Fruit fly (Drosophila melanogaster): Measurements from ENCODE around the gene MFS10.

Gene MFS10

dm6 chrX:13094085-13094764 is 34.6 kb upstream of the MFS10 start, which contains the start of gene CG2200 (continued):
- no peak for TF ChIP-seq CG1647 (GFP tag; optimal IDR thresholded peaks at IDR 0.05)
- peak; percentile 16 for TF ChIP-seq grn (GFP tag; optimal IDR thresholded peaks at IDR 0.05)
- peak; percentile 44 for TF ChIP-seq grau (tag; optimal IDR thresholded peaks at IDR 0.05)
- no peak for TF ChIP-seq CG11560 (tag; IDR thresholded peaks at IDR 0.05)
- no peak for TF ChIP-seq CG4424 (GFP tag; optimal IDR thresholded peaks at IDR 0.05)
- TF ChIP-seq CG12299 (tag; optimal IDR thresholded peaks at IDR 0.05) = no peak
- no peak for TF ChIP-seq CG4730 (GFP tag; IDR thresholded peaks at IDR 0.05)
- TF ChIP-seq Doc3 (GFP tag; IDR thresholded peaks at IDR 0.05; ENCODE audit: partially characterized antibody) = peak; percentile 76
- TF ChIP-seq CG2202 (tag; optimal IDR thresholded peaks at IDR 0.05) = no peak
- peak in 1 of 2 experiments; percentile 7 for TF ChIP-seq Hr51 (GFP tag; optimal IDR thresholded peaks at IDR 0.05)
- TF ChIP-seq CG3847 (GFP tag; IDR thresholded peaks at IDR 0.05) = peak; percentile 51
- TF ChIP-seq Mes4 (GFP tag; optimal IDR thresholded peaks at IDR 0.05) = no peak
- TF ChIP-seq CG6272 (GFP tag; IDR thresholded peaks at IDR 0.05) = peak; percentile 45; the same call in 1 of the 2 replicates
- 0 out of 2 replicates have a peak, but pooled peaks have one; percentile 14 for TF ChIP-seq CG32532 (GFP tag; IDR thresholded peaks at IDR 0.05)
- TF ChIP-seq HHEX (GFP tag; optimal IDR thresholded peaks at IDR 0.05) = no peak
- peak; percentile 26 for TF ChIP-seq CG2678 (tag; optimal IDR thresholded peaks at IDR 0.05)
- TF ChIP-seq prd (optimal IDR thresholded peaks at IDR 0.05) = no peak
- TF ChIP-seq prd (GFP tag; IDR thresholded peaks at IDR 0.05) = peak; percentile 38; the same call in 1 of the 3 replicates
- peak; percentile 36 for TF ChIP-seq phol (tag; optimal IDR thresholded peaks at IDR 0.05)
- no peak for TF ChIP-seq CG6683 (GFP tag; optimal IDR thresholded peaks at IDR 0.05)
- no peak for TF ChIP-seq jing (GFP tag; optimal IDR thresholded peaks at IDR 0.05)
- no peak for TF ChIP-seq Oli (tag; optimal IDR thresholded peaks at IDR 0.05)
- TF ChIP-seq C15 (GFP tag; IDR thresholded peaks at IDR 0.05) = no peak
- peak; percentile 39 for TF ChIP-seq gem (tag; optimal IDR thresholded peaks at IDR 0.05)
- TF ChIP-seq gro (GFP tag; optimal IDR thresholded peaks at IDR 0.05) = no peak
- peak; percentile 83 for TF ChIP-seq CG16813 (GFP tag; IDR thresholded peaks at IDR 0.05; ENCODE audit: partially characterized antibody)
- peak; percentile 28 for TF ChIP-seq zfh2 (GFP tag; optimal IDR thresholded peaks at IDR 0.05)
- no peak for TF ChIP-seq sima (GFP tag; optimal IDR thresholded peaks at IDR 0.05)
- no peak for TF ChIP-seq sc (optimal IDR thresholded peaks at IDR 0.05)
- TF ChIP-seq sc (GFP tag; optimal IDR thresholded peaks at IDR 0.05) = no peak
- TF ChIP-seq hkb (optimal IDR thresholded peaks at IDR 0.05) = no peak
- peak; percentile 57; the same call in 1 of the 2 replicates for TF ChIP-seq hkb (GFP tag; IDR thresholded peaks at IDR 0.05)
- TF ChIP-seq Adf1 (GFP tag; IDR thresholded peaks at IDR 0.05) = peak; percentile 35
- peak; percentile 77; the same call in 2 of the 3 replicates for TF ChIP-seq zen2 (GFP tag; IDR thresholded peaks at IDR 0.05; ENCODE audit: partially characterized antibody)
- no peak for TF ChIP-seq btn (GFP tag; optimal IDR thresholded peaks at IDR 0.05)
- TF ChIP-seq CG42726 (GFP tag; IDR thresholded peaks at IDR 0.05; ENCODE audit: partially characterized antibody) = peak; percentile 38; the same call in 1 of the 2 replicates
- no peak for TF ChIP-seq salm (tag; optimal IDR thresholded peaks at IDR 0.05)
- TF ChIP-seq Sox102F (GFP tag; optimal IDR thresholded peaks at IDR 0.05) = peak; percentile 31
- TF ChIP-seq esg (GFP tag; conservative IDR thresholded peaks at IDR 0.05) = no peak
- TF ChIP-seq CG5180 (GFP tag; optimal IDR thresholded peaks at IDR 0.05) = no peak

dm6 chrX:13099919-13100318 is 28.9 kb upstream of the MFS10 start:
- peak; percentile 54 for TF ChIP-seq Chrac-16 (GFP tag; optimal IDR thresholded peaks at IDR 0.05)
- peak; percentile 40 for TF ChIP-seq CG7271 (tag; optimal IDR thresholded peaks at IDR 0.05)
- TF ChIP-seq CG11723 (GFP tag; optimal IDR thresholded peaks at IDR 0.05) = peak; percentile 65
- TF ChIP-seq Dip2 (GFP tag; IDR thresholded peaks at IDR 0.05) = no peak
- no peak for TF ChIP-seq sna (GFP tag; IDR thresholded peaks at IDR 0.05; ENCODE audit: partially characterized antibody)
- peak; percentile 45 for TF ChIP-seq dmrt11E (tag; optimal IDR thresholded peaks at IDR 0.05)
- no peak for TF ChIP-seq CG7745 (tag; optimal IDR thresholded peaks at IDR 0.05)
- TF ChIP-seq gce (GFP tag; IDR thresholded peaks at IDR 0.05) = peak; percentile 77; the same call in 2 of the 3 replicates
- no peak for TF ChIP-seq Neu2 (GFP tag; optimal IDR thresholded peaks at IDR 0.05; ENCODE audit: borderline replicate concordance)
- no peak for TF ChIP-seq CG1832 (GFP tag; optimal IDR thresholded peaks at IDR 0.05)
- no peak for TF ChIP-seq TFAM (GFP tag; optimal IDR thresholded peaks at IDR 0.05)
- peak; percentile 81 for TF ChIP-seq stc (GFP tag; IDR thresholded peaks at IDR 0.05)

Measured in whole organism, embryonic.